Worm (Caenorhabditis elegans) whole organism, midembryonic: ENCODE results near the gene K11D12.13.

Experiments
- T22C8.4 ChIP-seq: fragments of 200-800 bp; sonication (Bioruptor generic); IDR thresholded peaks from 2 replicates; pipeline ENCODE4 v1.3.6; 2022; ENCODE audit warnings: missing genetic modification characterization, missing compliant biosample characterization
- cog-1 ChIP-seq: sonication (generic microtip); optimal IDR thresholded peaks from 2 replicates; lab custom pipeline; 2016; ENCODE audit warnings: missing genetic modification characterization, missing compliant biosample characterization
- flt-1 ChIP-seq: fragments of 200-800 bp; sonication (Bioruptor generic); IDR thresholded peaks from 2 replicates; pipeline ENCODE4 v1.3.6; 2022; ENCODE audit warnings: missing genetic modification characterization, missing compliant biosample characterization
- klf-2 ChIP-seq: fragments of 200-800 bp; sonication (Bioruptor generic); conservative IDR thresholded peaks from 2 replicates; pipeline ENCODE4 v1.3.6; 2022; ENCODE audit warnings: missing genetic modification reagents, missing genetic modification characterization, missing compliant biosample characterization
- med-1 ChIP-seq: sonication (generic microtip); optimal IDR thresholded peaks from 2 replicates; lab custom pipeline; 2017; ENCODE audit warnings: missing genetic modification characterization, mild to moderate bottlenecking, missing compliant biosample characterization, antibody characterized with exemption, missing genetic modification reagents; ENCODE audit not compliant: insufficient read depth
- ref-1 ChIP-seq: fragments of 200-800 bp; sonication (Bioruptor generic); conservative IDR thresholded peaks from 2 replicates; pipeline ENCODE4 v1.3.6; 2022; ENCODE audit warnings: missing genetic modification reagents, missing genetic modification characterization, missing compliant biosample characterization
- tab-1 ChIP-seq: fragments of 200-800 bp; sonication (Bioruptor generic); IDR thresholded peaks from 2 replicates; pipeline ENCODE4 v1.3.6; 2022; ENCODE audit warnings: missing genetic modification characterization, missing compliant biosample characterization
- ztf-23 ChIP-seq: fragments of 200-800 bp; sonication (Bioruptor generic); IDR thresholded peaks from 2 replicates; pipeline ENCODE4 v1.3.6; 2022; ENCODE audit warnings: missing genetic modification reagents, missing genetic modification characterization, missing compliant biosample characterization
- ztf-29 ChIP-seq: fragments of 200-800 bp; sonication (Bioruptor generic); IDR thresholded peaks from 2 replicates; pipeline ENCODE4 v1.3.6; 2022; ENCODE audit warnings: missing genetic modification reagents, missing genetic modification characterization, missing compliant biosample characterization

The K11D12.13 gene

ce11 chrV:5026438-5026837 is 6.8 kb upstream of the K11D12.13 start:
- TF ChIP-seq ref-1 (GFP tag; lab: Robert Waterston, UW) (no peak), klf-2 (no peak), ztf-29 (GFP tag; lab: Robert Waterston, UW) (no peak), cog-1 (tag; lab: Kevin White, UChicago) (no peak), flt-1 (GFP tag; lab: Robert Waterston, UW) (no peak), ztf-23 (GFP tag; lab: Robert Waterston, UW) (no peak), med-1 (no peak), T22C8.4 (no peak), tab-1 (GFP tag; lab: Robert Waterston, UW) (no peak)

DNA sequence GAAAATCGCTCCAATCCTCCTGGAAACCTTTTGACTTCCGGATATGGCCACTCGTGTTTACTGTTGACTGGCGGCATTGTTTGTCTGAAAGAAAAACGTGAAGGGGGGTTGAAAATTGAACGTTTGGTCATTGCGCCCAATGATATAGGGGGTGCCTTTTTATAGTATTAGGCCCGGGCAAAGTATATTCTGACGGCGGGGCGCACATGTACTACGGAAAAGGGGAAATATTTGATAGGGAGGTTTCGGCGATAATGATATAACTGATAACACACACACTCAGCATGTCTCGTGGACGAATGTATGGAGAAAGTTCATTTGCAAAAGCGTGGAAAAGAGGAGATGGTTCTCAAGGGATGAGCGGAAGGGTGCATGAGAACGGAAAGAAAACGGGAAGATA is 5.6 kb upstream of the K11D12.13 start, which contains the start of gene cpt-4:
TSS of gene cpt-4 (minus strand) at position 84 of the 400 bp plus-strand sequence.
- no peak for TF ChIP-seq ztf-29 (GFP tag; lab: Robert Waterston, UW)
- no peak for TF ChIP-seq ztf-23 (GFP tag; lab: Robert Waterston, UW)
- TF ChIP-seq klf-2 = no peak
- no peak for TF ChIP-seq ref-1 (GFP tag; lab: Robert Waterston, UW)
- TF ChIP-seq T22C8.4 = no peak
- no peak for TF ChIP-seq tab-1 (GFP tag; lab: Robert Waterston, UW)
- no peak for TF ChIP-seq flt-1 (GFP tag; lab: Robert Waterston, UW)
- no peak for TF ChIP-seq med-1
- TF ChIP-seq cog-1 (tag; lab: Kevin White, UChicago) = no peak

DNA sequence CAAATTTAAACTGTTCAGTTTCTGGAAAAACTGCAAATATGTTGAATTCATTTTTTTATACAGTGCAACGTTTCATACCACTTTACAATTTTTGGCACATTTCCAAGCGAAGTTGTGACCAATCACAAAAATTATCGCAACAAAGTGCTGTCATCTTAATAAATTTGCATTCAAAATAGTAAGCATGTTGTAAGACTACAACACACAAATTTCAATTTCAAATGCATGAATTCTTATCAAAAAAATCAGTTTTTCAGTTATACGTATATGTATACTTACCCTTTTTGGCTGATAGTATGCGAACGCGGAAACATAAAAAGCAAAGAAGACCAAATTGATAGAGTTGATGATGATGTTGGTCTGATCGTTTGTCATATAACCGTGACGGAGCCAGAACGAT is 3.0 kb upstream of the K11D12.13 start:
- TF ChIP-seq tab-1 (GFP tag; lab: Robert Waterston, UW) (no peak), ztf-23 (GFP tag; lab: Robert Waterston, UW) (no peak), T22C8.4 (no peak), ref-1 (GFP tag; lab: Robert Waterston, UW) (no peak), ztf-29 (GFP tag; lab: Robert Waterston, UW) (no peak), flt-1 (GFP tag; lab: Robert Waterston, UW) (no peak), cog-1 (tag; lab: Kevin White, UChicago) (no peak), med-1 (no peak), klf-2 (no peak)

DNA sequence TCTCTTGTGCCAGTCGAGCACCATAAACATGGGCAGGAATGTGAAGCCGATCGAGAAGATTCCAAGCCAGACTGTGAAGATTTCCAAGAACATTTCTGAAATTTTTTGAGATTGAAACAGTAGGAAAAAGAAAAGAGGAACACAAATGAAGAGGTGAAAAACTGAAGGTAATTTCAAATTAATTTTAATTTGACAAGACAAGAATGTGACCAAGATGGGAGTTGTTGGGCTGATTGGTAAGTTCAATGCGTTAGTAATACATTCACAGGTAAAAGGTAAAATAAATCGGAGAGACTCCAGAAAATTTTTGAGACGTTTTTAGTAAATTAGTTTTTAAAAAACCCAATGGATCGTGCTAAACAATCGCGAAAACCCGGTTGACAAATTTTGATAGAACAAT is 2.5 kb upstream of the K11D12.13 start, which contains the start of gene swt-7:
TSS of gene swt-7 (minus strand) at position 101 of the 400 bp plus-strand sequence.
- no peak for TF ChIP-seq ztf-29 (GFP tag; lab: Robert Waterston, UW)
- TF ChIP-seq tab-1 (GFP tag; lab: Robert Waterston, UW) = no peak
- no peak for TF ChIP-seq T22C8.4
- no peak for TF ChIP-seq klf-2
- no peak for TF ChIP-seq ztf-23 (GFP tag; lab: Robert Waterston, UW)
- no peak for TF ChIP-seq ref-1 (GFP tag; lab: Robert Waterston, UW)
- no peak for TF ChIP-seq flt-1 (GFP tag; lab: Robert Waterston, UW)
- TF ChIP-seq cog-1 (tag; lab: Kevin White, UChicago) = no peak
- TF ChIP-seq med-1 = no peak

DNA sequence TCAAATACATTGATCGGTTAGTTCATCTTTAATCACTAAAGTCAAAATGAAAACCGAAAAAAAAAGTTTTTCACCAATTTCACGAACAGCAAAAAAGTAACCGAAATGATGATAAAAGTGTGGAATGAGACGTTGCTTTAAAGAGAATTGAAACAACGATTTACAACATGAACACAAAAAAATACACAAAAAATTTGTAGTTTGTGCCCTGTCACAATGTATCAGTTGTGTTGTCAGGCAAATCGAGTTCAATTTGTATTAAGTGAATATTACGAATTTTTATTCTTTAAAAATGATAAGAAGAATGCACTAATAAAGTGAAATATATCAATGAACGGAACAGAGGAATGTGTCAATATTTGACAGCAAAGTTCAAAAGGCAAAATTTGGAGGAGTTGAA is 1.4 kb upstream of the K11D12.13 start:
- no peak for TF ChIP-seq med-1
- TF ChIP-seq flt-1 (GFP tag; lab: Robert Waterston, UW) = no peak
- TF ChIP-seq klf-2 = no peak
- TF ChIP-seq ref-1 (GFP tag; lab: Robert Waterston, UW) = no peak
- TF ChIP-seq tab-1 (GFP tag; lab: Robert Waterston, UW) = no peak
- TF ChIP-seq cog-1 (tag; lab: Kevin White, UChicago) = no peak
- no peak for TF ChIP-seq ztf-29 (GFP tag; lab: Robert Waterston, UW)
- TF ChIP-seq T22C8.4 = no peak

ce11 chrV:5032176-5032575 is 1.0 kb upstream of the K11D12.13 start:
- TF ChIP-seq flt-1 (GFP tag; lab: Robert Waterston, UW) = no peak
- no peak for TF ChIP-seq klf-2
- no peak for TF ChIP-seq ztf-23 (GFP tag; lab: Robert Waterston, UW)
- TF ChIP-seq tab-1 (GFP tag; lab: Robert Waterston, UW) = no peak
- TF ChIP-seq ztf-29 (GFP tag; lab: Robert Waterston, UW) = no peak
- no peak for TF ChIP-seq med-1
- TF ChIP-seq ref-1 (GFP tag; lab: Robert Waterston, UW) = no peak
- no peak for TF ChIP-seq T22C8.4

- no peak for TF ChIP-seq klf-2
- TF ChIP-seq med-1 = no peak
- TF ChIP-seq ztf-29 (GFP tag; lab: Robert Waterston, UW) = no peak
- TF ChIP-seq tab-1 (GFP tag; lab: Robert Waterston, UW) = no peak
- TF ChIP-seq T22C8.4 = no peak
- no peak for TF ChIP-seq cog-1 (tag; lab: Kevin White, UChicago)
- no peak for TF ChIP-seq flt-1 (GFP tag; lab: Robert Waterston, UW)
- TF ChIP-seq ref-1 (GFP tag; lab: Robert Waterston, UW) = no peak
- TF ChIP-seq ztf-23 (GFP tag; lab: Robert Waterston, UW) = no peak
These were observed 1.9 kb downstream of the K11D12.13 start, which contains the start of gene K11D12.6 for ce11 chrV:5035058-5035457. TSS of gene K11D12.6 (minus strand) at chrV:5035158.

DNA sequence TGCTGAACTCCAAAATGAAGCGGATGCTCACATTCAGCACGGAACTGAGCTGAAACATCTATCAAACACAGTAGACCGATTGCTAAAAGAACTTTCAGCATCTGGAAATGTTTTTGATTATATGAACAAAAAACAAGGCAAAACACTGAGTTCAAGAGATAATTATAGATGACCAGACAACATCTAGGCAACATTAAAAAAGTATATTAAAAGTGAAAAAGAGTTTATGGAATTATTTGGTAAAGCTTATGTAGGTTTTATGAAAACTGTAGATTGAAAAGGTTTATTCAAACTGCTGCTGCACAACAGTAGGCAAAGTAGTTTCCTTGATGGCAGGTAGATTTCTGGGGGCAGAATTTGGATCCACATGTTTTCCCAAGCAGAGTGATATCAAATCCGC is 3.2 kb downstream of the K11D12.13 start, which contains the start of gene K11D12.7:
TSS of gene K11D12.7 (minus strand) at position 101 of the 400 bp plus-strand sequence.
- TF ChIP-seq T22C8.4 = no peak
- TF ChIP-seq med-1 = no peak
- TF ChIP-seq klf-2 = no peak
- no peak for TF ChIP-seq cog-1 (tag; lab: Kevin White, UChicago)
- TF ChIP-seq ref-1 (GFP tag; lab: Robert Waterston, UW) = no peak
- no peak for TF ChIP-seq ztf-29 (GFP tag; lab: Robert Waterston, UW)
- TF ChIP-seq ztf-23 (GFP tag; lab: Robert Waterston, UW) = no peak
- no peak for TF ChIP-seq flt-1 (GFP tag; lab: Robert Waterston, UW)
- TF ChIP-seq tab-1 (GFP tag; lab: Robert Waterston, UW) = no peak

- TF ChIP-seq klf-2 (no peak), cog-1 (tag; lab: Kevin White, UChicago) (no peak), T22C8.4 (no peak), tab-1 (GFP tag; lab: Robert Waterston, UW) (no peak), ztf-23 (GFP tag; lab: Robert Waterston, UW) (no peak), ref-1 (GFP tag; lab: Robert Waterston, UW) (no peak), ztf-29 (GFP tag; lab: Robert Waterston, UW) (no peak), med-1 (no peak), flt-1 (GFP tag; lab: Robert Waterston, UW) (no peak)
These were observed 5.2 kb downstream of the K11D12.13 start for ce11 chrV:5038449-5038848.

DNA sequence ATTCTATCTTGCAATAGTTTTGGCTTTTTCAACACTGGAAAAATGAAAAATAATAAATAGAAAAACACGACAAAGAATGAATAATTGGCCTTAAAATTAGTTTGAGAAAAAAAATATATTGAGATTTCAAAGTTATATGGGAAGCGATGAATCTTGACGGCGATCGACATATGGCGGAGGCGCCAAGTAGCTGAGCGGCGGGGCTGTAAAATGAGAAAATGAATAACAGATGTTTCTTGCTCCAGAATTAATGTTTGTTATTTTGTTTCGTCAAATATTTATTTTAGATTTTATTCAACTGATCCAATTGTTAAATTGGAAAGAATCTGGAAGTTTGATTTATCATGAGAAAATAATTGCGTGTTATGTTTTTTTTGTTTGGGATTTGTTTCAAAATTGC is 6.4 kb downstream of the K11D12.13 start, which contains the start of gene K11D12.11:
TSS of gene K11D12.11 (minus strand) at position 42 of the 400 bp plus-strand sequence.
- no peak for TF ChIP-seq tab-1 (GFP tag; lab: Robert Waterston, UW)
- no peak for TF ChIP-seq ref-1 (GFP tag; lab: Robert Waterston, UW)
- TF ChIP-seq klf-2 = no peak
- TF ChIP-seq ztf-29 (GFP tag; lab: Robert Waterston, UW) = no peak
- TF ChIP-seq ztf-23 (GFP tag; lab: Robert Waterston, UW) = no peak
- no peak for TF ChIP-seq T22C8.4
- no peak for TF ChIP-seq med-1
- TF ChIP-seq flt-1 (GFP tag; lab: Robert Waterston, UW) = no peak
- TF ChIP-seq cog-1 (tag; lab: Kevin White, UChicago) = no peak
